Fruit fly (Drosophila melanogaster) whole organism, embryonic: Measurements from ENCODE around the gene wus.

Experiments used
- Atf3 ChIP-seq: fragments of 200-800 bp; sonication (Bioruptor generic); optimal IDR thresholded peaks from 3 replicates; lab custom pipeline; 2016; ENCODE audit warnings: missing biosample characterization, missing genetic modification characterization
- B-H2 ChIP-seq: fragments of 200-800 bp; sonication (Bioruptor generic); optimal IDR thresholded peaks from 2 replicates; lab custom pipeline; 2018; ENCODE audit warnings: missing biosample characterization, mild to moderate bottlenecking, missing genetic modification characterization
- CG10147 ChIP-seq: fragments of 200-800 bp; sonication (Bioruptor generic); optimal IDR thresholded peaks from 2 replicates; lab custom pipeline; 2019; ENCODE audit warnings: missing biosample characterization, mild to moderate bottlenecking, missing genetic modification characterization, moderate library complexity
- CG10979 ChIP-seq: fragments of 200-800 bp; sonication (Bioruptor generic); optimal IDR thresholded peaks from 2 replicates; lab custom pipeline; 2018; ENCODE audit warnings: missing biosample characterization, mild to moderate bottlenecking, missing genetic modification characterization, moderate library complexity
- CG12299 ChIP-seq: fragments of 200-800 bp; sonication (Bioruptor generic); optimal IDR thresholded peaks from 2 replicates; lab custom pipeline; 2018; ENCODE audit warnings: missing biosample characterization, mild to moderate bottlenecking, missing genetic modification characterization
- CG14441 ChIP-seq: fragments of 200-800 bp; sonication (Bioruptor generic); IDR thresholded peaks from 2 replicates; pipeline ENCODE4 v1.3.6; 2022; ENCODE audit warnings: missing biosample characterization, missing genetic modification characterization
- CG17361 ChIP-seq: fragments of 200-800 bp; sonication (Bioruptor generic); IDR thresholded peaks from 3 replicates; pipeline ENCODE4 v1.3.6; 2022; ENCODE audit warnings: missing biosample characterization, missing genetic modification characterization
- CG18262 ChIP-seq: fragments of 200-800 bp; optimal IDR thresholded peaks from 3 replicates; lab custom pipeline; 2019; ENCODE audit warnings: missing biosample characterization, mild to moderate bottlenecking, missing genetic modification characterization, moderate library complexity
- CG2889 ChIP-seq: fragments of 200-800 bp; sonication (Bioruptor generic); IDR thresholded peaks from 3 replicates; pipeline ENCODE4 v1.3.6; 2022; ENCODE audit warnings: missing biosample characterization, missing genetic modification characterization
- CG30020 ChIP-seq: fragments of 200-800 bp; optimal IDR thresholded peaks from 2 replicates; lab custom pipeline; 2019; ENCODE audit warnings: missing biosample characterization, mild to moderate bottlenecking, missing genetic modification characterization, moderate library complexity
- CG31224 ChIP-seq: fragments of 200-800 bp; sonication (Bioruptor generic); IDR thresholded peaks from 2 replicates; pipeline ENCODE4 v1.3.6; 2022; ENCODE audit warnings: missing biosample characterization, missing genetic modification characterization
- CG4424 ChIP-seq: fragments of 200-800 bp; sonication (Bioruptor generic); optimal IDR thresholded peaks from 3 replicates; lab custom pipeline; 2016; ENCODE audit warnings: missing biosample characterization, missing genetic modification characterization
- CG4730 ChIP-seq: fragments of 200-800 bp; sonication (Bioruptor generic); IDR thresholded peaks from 2 replicates; pipeline ENCODE4 v1.3.6; 2022; ENCODE audit warnings: missing biosample characterization, missing genetic modification characterization
- CG6175 ChIP-seq: fragments of 200-800 bp; sonication (Bioruptor generic); IDR thresholded peaks from 3 replicates; pipeline ENCODE4 v1.3.6; 2022; ENCODE audit warnings: missing biosample characterization, missing genetic modification characterization
- CG6272 ChIP-seq: fragments of 200-800 bp; sonication (Bioruptor generic); IDR thresholded peaks from 2 replicates; pipeline ENCODE4 v1.3.6; 2022; ENCODE audit warnings: missing biosample characterization, missing genetic modification characterization
- CG6689 ChIP-seq: fragments of 200-800 bp; sonication (Bioruptor generic); IDR thresholded peaks from 2 replicates; pipeline ENCODE4 v1.3.6; 2022; ENCODE audit warnings: missing biosample characterization, missing genetic modification characterization
- CG9609 ChIP-seq: fragments of 200-800 bp; sonication (Bioruptor generic); optimal IDR thresholded peaks from 3 replicates; lab custom pipeline; 2016; ENCODE audit warnings: missing biosample characterization, missing genetic modification characterization
- Drgx ChIP-seq: fragments of 200-800 bp; sonication (Bioruptor generic); IDR thresholded peaks from 2 replicates; pipeline ENCODE4 v1.3.6; 2022; ENCODE audit warnings: missing biosample characterization, missing genetic modification characterization
- H15 ChIP-seq: fragments of 200-800 bp; sonication (Bioruptor generic); IDR thresholded peaks from 3 replicates; pipeline ENCODE4 v1.3.6; 2022; ENCODE audit warnings: missing biosample characterization, missing genetic modification characterization
- HLHmδ ChIP-seq: fragments of 200-800 bp; sonication (Bioruptor generic); optimal IDR thresholded peaks from 2 replicates; lab custom pipeline; 2018; ENCODE audit warnings: missing biosample characterization, mild to moderate bottlenecking, missing genetic modification characterization, moderate library complexity
- Hmr ChIP-seq: fragments of 200-800 bp; sonication (Bioruptor generic); optimal IDR thresholded peaks from 3 replicates; lab custom pipeline; 2017; ENCODE audit warnings: mild to moderate bottlenecking, missing biosample characterization, missing genetic modification reagents, missing genetic modification characterization
- Kr ChIP-seq: fragments of 200-800 bp; sonication (Bioruptor generic); optimal IDR thresholded peaks from 2 replicates; lab custom pipeline; 2017; ENCODE audit warnings: missing biosample characterization, mild to moderate bottlenecking, missing genetic modification characterization
- Med ChIP-seq: fragments of 200-800 bp; sonication (Bioruptor generic); peaks from one replicate; lab custom pipeline; 2016; ENCODE audit warnings: missing biosample characterization, missing genetic modification characterization, mild to moderate bottlenecking, inconsistent platforms, moderate library complexity
- Optix ChIP-seq: fragments of 200-800 bp; sonication (Bioruptor generic); IDR thresholded peaks from 3 replicates; pipeline ENCODE4 v1.3.6; 2022; ENCODE audit warnings: missing biosample characterization, missing genetic modification characterization
- PHDP ChIP-seq: fragments of 200-800 bp; sonication (Bioruptor generic); optimal IDR thresholded peaks from 3 replicates; lab custom pipeline; 2018; ENCODE audit warnings: missing biosample characterization, mild to moderate bottlenecking, missing genetic modification characterization, moderate library complexity
- Ptx1 ChIP-seq: fragments of 200-800 bp; sonication (Bioruptor generic); IDR thresholded peaks from 2 replicates; pipeline ENCODE4 v1.3.6; 2022; ENCODE audit warnings: missing biosample characterization, missing genetic modification characterization
- Spps ChIP-seq: fragments of 200-800 bp; sonication (Bioruptor generic); optimal IDR thresholded peaks from 2 replicates; lab custom pipeline; 2018; ENCODE audit warnings: missing biosample characterization, mild to moderate bottlenecking, missing genetic modification characterization
- Sry-δ ChIP-seq: fragments of 200-800 bp; sonication (Bioruptor generic); optimal IDR thresholded peaks from 2 replicates; lab custom pipeline; 2016; ENCODE audit warnings: missing biosample characterization, missing genetic modification characterization
- Ssrp ChIP-seq: fragments of 200-800 bp; sonication (Bioruptor generic); optimal IDR thresholded peaks from 2 replicates; lab custom pipeline; 2018; ENCODE audit warnings: missing biosample characterization, mild to moderate bottlenecking, missing genetic modification characterization, moderate library complexity
- Stat92E ChIP-seq, 3 experiments: fragments of >200 bp in 2 of 3; fragments of 200-800 bp in 1 of 3; sonication (Bioruptor generic) in 1 of 3; optimal IDR thresholded peaks; 2 replicates each; lab custom pipeline; 2017 to 2019; ENCODE audit warnings: missing biosample characterization in 3 of 3, missing genetic modification characterization in 3 of 3, mild to moderate bottlenecking in 1 of 3, moderate library complexity in 1 of 3
- Xbp1 ChIP-seq: fragments of 200-800 bp; sonication (Bioruptor generic); optimal IDR thresholded peaks from 3 replicates; lab custom pipeline; 2016; ENCODE audit warnings: missing biosample characterization, mild to moderate bottlenecking, missing genetic modification characterization
- al ChIP-seq: fragments of 200-800 bp; sonication (Bioruptor generic); IDR thresholded peaks from 2 replicates; pipeline ENCODE4 v1.3.6; 2022; ENCODE audit warnings: missing biosample characterization, missing genetic modification characterization
- ase ChIP-seq: fragments of 200-800 bp; sonication (Bioruptor generic); IDR thresholded peaks from 3 replicates; pipeline ENCODE4 v1.3.6; 2022; ENCODE audit warnings: missing biosample characterization, missing genetic modification characterization
- bsh ChIP-seq, 2 experiments: fragments of 200-800 bp; sonication (Bioruptor generic); optimal IDR thresholded peaks; 2 replicates each; lab custom pipeline; 2017 to 2018; ENCODE audit warnings: mild to moderate bottlenecking in 2 of 2, missing biosample characterization in 2 of 2, missing genetic modification characterization in 2 of 2, moderate library complexity in 1 of 2
- btn ChIP-seq: fragments of 200-800 bp; sonication (Bioruptor generic); optimal IDR thresholded peaks from 2 replicates; lab custom pipeline; 2016; ENCODE audit warnings: missing biosample characterization, missing genetic modification characterization
- cg ChIP-seq: fragments of 200-800 bp; sonication (Bioruptor generic); optimal IDR thresholded peaks from 3 replicates; lab custom pipeline; 2019; ENCODE audit warnings: missing biosample characterization, mild to moderate bottlenecking, missing genetic modification characterization, moderate library complexity
- croc ChIP-seq: fragments of 200-800 bp; sonication (Bioruptor generic); conservative IDR thresholded peaks from 3 replicates; pipeline ENCODE4 v1.3.6; 2022; ENCODE audit warnings: missing biosample characterization, missing genetic modification characterization
- da ChIP-seq: fragments of 200-800 bp; sonication (Bioruptor generic); optimal IDR thresholded peaks from 2 replicates; lab custom pipeline; 2016; ENCODE audit warnings: missing biosample characterization, missing genetic modification characterization
- dysf ChIP-seq: fragments of 200-800 bp; sonication (Bioruptor generic); IDR thresholded peaks from 3 replicates; pipeline ENCODE4 v1.3.6; 2022; ENCODE audit warnings: missing biosample characterization, missing genetic modification characterization
- fd96Cb ChIP-seq: fragments of 200-800 bp; sonication (Bioruptor generic); optimal IDR thresholded peaks from 2 replicates; lab custom pipeline; 2018; ENCODE audit warnings: missing biosample characterization, mild to moderate bottlenecking, missing genetic modification characterization, moderate library complexity
- gcm2 ChIP-seq: fragments of 200-800 bp; sonication (Bioruptor generic); optimal IDR thresholded peaks from 2 replicates; lab custom pipeline; 2016; ENCODE audit warnings: missing biosample characterization, missing genetic modification characterization
- hb ChIP-seq: fragments of 200-800 bp; sonication (Bioruptor generic); IDR thresholded peaks from 3 replicates; pipeline ENCODE4 v1.3.6; 2022; ENCODE audit warnings: missing biosample characterization, missing genetic modification characterization; ENCODE audit not compliant: partially characterized antibody
- her ChIP-seq: fragments of 200-800 bp; sonication (Bioruptor generic); optimal IDR thresholded peaks from 2 replicates; lab custom pipeline; 2016; ENCODE audit warnings: missing biosample characterization, missing genetic modification characterization
- lbe ChIP-seq: fragments of 200-800 bp; sonication (Bioruptor generic); optimal IDR thresholded peaks from 2 replicates; lab custom pipeline; 2016; ENCODE audit warnings: missing biosample characterization, mild to moderate bottlenecking, missing genetic modification characterization
- lilli ChIP-seq: fragments of 200-800 bp; sonication (Bioruptor generic); optimal IDR thresholded peaks from 3 replicates; lab custom pipeline; 2016; ENCODE audit warnings: missing biosample characterization, missing genetic modification characterization
- mirr ChIP-seq: fragments of 200-800 bp; sonication (Bioruptor generic); optimal IDR thresholded peaks from 3 replicates; lab custom pipeline; 2018; ENCODE audit warnings: missing biosample characterization, mild to moderate bottlenecking, missing genetic modification characterization
- nom ChIP-seq: fragments of 200-800 bp; sonication (Bioruptor generic); optimal IDR thresholded peaks from 2 replicates; lab custom pipeline; 2017; ENCODE audit warnings: missing biosample characterization, missing genetic modification characterization, mild to moderate bottlenecking, moderate library complexity, missing genetic modification reagents
- salm ChIP-seq: fragments of 200-800 bp; sonication (Bioruptor generic); optimal IDR thresholded peaks from 2 replicates; lab custom pipeline; 2018; ENCODE audit warnings: missing biosample characterization, mild to moderate bottlenecking, missing genetic modification characterization
- sens ChIP-seq: fragments of 200-800 bp; sonication (Bioruptor generic); peaks from one replicate; lab custom pipeline; 2016; ENCODE audit warnings: missing biosample characterization, missing genetic modification characterization
- slbo ChIP-seq: fragments of 200-800 bp; sonication (Bioruptor generic); IDR thresholded peaks from 2 replicates; pipeline ENCODE4 v1.3.6; 2022; ENCODE audit warnings: missing biosample characterization, missing genetic modification characterization
- tup ChIP-seq: fragments of 200-800 bp; sonication (Bioruptor generic); optimal IDR thresholded peaks from 2 replicates; lab custom pipeline; 2016; ENCODE audit warnings: missing biosample characterization, mild to moderate bottlenecking, missing genetic modification characterization, moderate library complexity

wus gene

dm6 chrX:16945414-16945813 lies 4.7 kb upstream of the wus start (continued):
- peak; percentile 15 for TF ChIP-seq PHDP (tag; lab: Kevin White, UChicago)
- TF ChIP-seq CG4730, result no peak
- peak; percentile 0 for TF ChIP-seq CG10979 (tag; lab: Kevin White, UChicago)
- TF ChIP-seq HLHmδ (GFP tag; lab: Kevin White, UChicago), result no peak
- no peak for TF ChIP-seq CG6272 (GFP tag; lab: Robert Waterston, UW)
- no peak for TF ChIP-seq CG6689 (GFP tag; lab: Robert Waterston, UW)
- TF ChIP-seq CG14441 (GFP tag; lab: Robert Waterston, UW), result 0 out of 2 replicates have a peak, but pooled peaks have one; percentile 13
- peak; percentile 7 for TF ChIP-seq Ssrp (tag; lab: Kevin White, UChicago)
- no peak for TF ChIP-seq Kr (GFP tag; lab: Kevin White, UChicago)
- no peak for TF ChIP-seq da
- TF ChIP-seq gcm2 (GFP tag; lab: Kevin White, UChicago), result no peak
- TF ChIP-seq nom (GFP tag; lab: Kevin White, UChicago), result peak; percentile 67
- TF ChIP-seq slbo (GFP tag; lab: Robert Waterston, UW), result peak; percentile 22; the same call in 1 of the 2 replicates
- no peak for TF ChIP-seq B-H2
- peak; percentile 1 for TF ChIP-seq CG18262 (tag; lab: Kevin White, UChicago)
- 0 out of 3 replicates have a peak, but pooled peaks have one; percentile 19 for TF ChIP-seq dysf
- TF ChIP-seq ase (GFP tag; lab: Robert Waterston, UW), result 0 out of 3 replicates have a peak, but pooled peaks have one; percentile 20
- TF ChIP-seq mirr (GFP tag; lab: Kevin White, UChicago), result no peak
- TF ChIP-seq Stat92E (GFP tag; optimal IDR thresholded peaks at IDR 0.05; lab: Kevin White, UChicago), result no peak
- TF ChIP-seq CG9609 (GFP tag; lab: Kevin White, UChicago), result no peak
- peak; percentile 8 for TF ChIP-seq Xbp1 (GFP tag; lab: Kevin White, UChicago)
- TF ChIP-seq salm (tag; lab: Kevin White, UChicago), result no peak
- TF ChIP-seq Med (GFP tag; lab: Kevin White, UChicago), result peak; percentile 65
- TF ChIP-seq fd96Cb (tag; lab: Kevin White, UChicago), result peak; percentile 8
- peak; percentile 4 for TF ChIP-seq sens (GFP tag; lab: Kevin White, UChicago)
- 0 out of 2 replicates have a peak, but pooled peaks have one; percentile 35 for TF ChIP-seq Ptx1 (GFP tag; lab: Robert Waterston, UW)
- TF ChIP-seq lbe (GFP tag; lab: Kevin White, UChicago), result peak; percentile 33
- no peak for TF ChIP-seq al
- TF ChIP-seq bsh (GFP tag; optimal IDR thresholded peaks at IDR 0.05; lab: Kevin White, UChicago), result peak; percentile 13 to 39
- TF ChIP-seq Drgx (GFP tag; lab: Robert Waterston, UW), result peak; percentile 78
- no peak for TF ChIP-seq CG30020 (tag; lab: Kevin White, UChicago)
- no peak for TF ChIP-seq croc (GFP tag; lab: Robert Waterston, UW)

DNA sequence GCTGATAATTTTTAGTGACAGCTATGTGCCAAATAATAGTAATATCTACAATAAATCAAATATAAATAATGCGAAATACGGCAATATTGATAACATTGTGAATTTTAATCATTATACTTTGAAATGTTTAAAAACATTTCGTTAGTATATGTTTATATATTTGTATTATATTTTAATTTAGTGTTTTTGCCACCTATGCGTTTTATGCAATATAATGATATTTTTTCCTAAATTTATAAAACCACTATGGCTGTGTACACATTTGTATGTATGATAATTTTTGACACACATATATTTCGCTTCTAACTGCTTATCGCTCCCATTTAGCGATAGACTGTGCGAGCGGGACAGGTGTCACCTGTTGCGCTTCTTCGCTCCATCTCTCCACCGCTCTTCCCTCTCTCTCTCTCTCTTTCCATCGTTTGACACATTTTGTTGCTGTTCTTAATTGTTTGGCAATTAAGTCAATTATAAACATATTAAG lies 3.4 kb upstream of the wus start:
- TF ChIP-seq CG10147 (GFP tag; lab: Kevin White, UChicago) (peak; percentile 33), CG12299 (tag; lab: Kevin White, UChicago) (peak; percentile 59), tup (GFP tag; lab: Kevin White, UChicago) (no peak), CG6175 (no peak), her (GFP tag; lab: Kevin White, UChicago) (no peak), Optix (GFP tag; lab: Robert Waterston, UW) (no peak), Hmr (GFP tag; lab: Kevin White, UChicago) (peak; percentile 77), CG31224 (peak; percentile 38; the same call in 1 of the 2 replicates), CG2889 (GFP tag; lab: Robert Waterston, UW) (no peak), CG17361 (GFP tag; lab: Robert Waterston, UW) (peak; percentile 47; the same call in 2 of the 3 replicates), Atf3 (GFP tag; lab: Kevin White, UChicago) (no peak), H15 (GFP tag; lab: Robert Waterston, UW) (no peak), slbo (GFP tag; lab: Robert Waterston, UW) (peak; percentile 69), cg (GFP tag; lab: Kevin White, UChicago) (no peak), Spps (tag; lab: Kevin White, UChicago) (no peak), CG4424 (peak; percentile 5), fd96Cb (tag; lab: Kevin White, UChicago) (peak; percentile 60), lilli (no peak), Sry-δ (GFP tag; lab: Kevin White, UChicago) (no peak), btn (GFP tag; lab: Kevin White, UChicago) (no peak), hb (GFP tag; lab: Robert Waterston, UW) (no peak)
